Fruit fly (Drosophila melanogaster) whole organism, pupa: Measurements from ENCODE around the gene Sos.

Experiments
- CG10348 ChIP-seq: fragments of 200-800 bp; sonication (Bioruptor generic); IDR thresholded peaks from 2 replicates; pipeline ENCODE4 v1.3.6; 2022; ENCODE audit warnings: missing biosample characterization, missing genetic modification characterization
- CG12605 ChIP-seq: fragments of 200-800 bp; sonication (Bioruptor generic); IDR thresholded peaks from 2 replicates; pipeline ENCODE4 v1.3.6; 2022; ENCODE audit warnings: missing biosample characterization, missing genetic modification characterization
- CG13204 ChIP-seq: fragments of 200-800 bp; sonication (Bioruptor generic); optimal IDR thresholded peaks from 2 replicates; lab custom pipeline; 2018; ENCODE audit warnings: missing biosample characterization, mild to moderate bottlenecking, missing genetic modification characterization, moderate library complexity
- CG14655 ChIP-seq: fragments of 200-800 bp; sonication (Bioruptor generic); optimal IDR thresholded peaks from 3 replicates; lab custom pipeline; 2017; ENCODE audit warnings: mild to moderate bottlenecking, missing biosample characterization, missing genetic modification reagents, missing genetic modification characterization
- CG15710 ChIP-seq: fragments of 200-800 bp; sonication (Bioruptor generic); optimal IDR thresholded peaks from 2 replicates; lab custom pipeline; 2018; ENCODE audit warnings: missing biosample characterization, mild to moderate bottlenecking, missing genetic modification characterization, moderate library complexity
- CG17806 ChIP-seq: fragments of 200-800 bp; sonication (Bioruptor generic); optimal IDR thresholded peaks from 2 replicates; lab custom pipeline; 2018; ENCODE audit warnings: missing biosample characterization, mild to moderate bottlenecking, missing genetic modification characterization, moderate library complexity
- CG32121 ChIP-seq: fragments of 200-800 bp; sonication (Bioruptor generic); IDR thresholded peaks from 2 replicates; pipeline ENCODE4 v1.3.6; 2022; ENCODE audit warnings: missing biosample characterization, missing genetic modification characterization
- CG34367 ChIP-seq: fragments of 200-800 bp; sonication (Bioruptor generic); optimal IDR thresholded peaks from 2 replicates; lab custom pipeline; 2018; ENCODE audit warnings: missing biosample characterization, mild to moderate bottlenecking, missing genetic modification characterization
- CG4496 ChIP-seq: fragments of 200-800 bp; sonication (Bioruptor generic); IDR thresholded peaks from 3 replicates; pipeline ENCODE4 v1.3.6; 2022; ENCODE audit warnings: missing biosample characterization, missing genetic modification characterization
- CG8159 ChIP-seq: fragments of 200-800 bp; sonication (Bioruptor generic); optimal IDR thresholded peaks from 3 replicates; lab custom pipeline; 2018; ENCODE audit warnings: missing biosample characterization, mild to moderate bottlenecking, missing genetic modification characterization, moderate library complexity
- CG8301 ChIP-seq: fragments of 200-800 bp; sonication (Bioruptor generic); optimal IDR thresholded peaks from 2 replicates; lab custom pipeline; 2018; ENCODE audit warnings: missing biosample characterization, mild to moderate bottlenecking, missing genetic modification characterization
- CG9948 ChIP-seq: fragments of 200-800 bp; sonication (Bioruptor generic); optimal IDR thresholded peaks from 2 replicates; lab custom pipeline; 2018; ENCODE audit warnings: missing biosample characterization, mild to moderate bottlenecking, missing genetic modification characterization, moderate library complexity
- D1 ChIP-seq: fragments of 200-800 bp; sonication (Bioruptor generic); optimal IDR thresholded peaks from 2 replicates; lab custom pipeline; 2018; ENCODE audit warnings: missing biosample characterization, mild to moderate bottlenecking, missing genetic modification characterization, moderate library complexity
- EcR ChIP-seq: fragments of 200-800 bp; sonication (Bioruptor generic); optimal IDR thresholded peaks from 3 replicates; lab custom pipeline; 2019; ENCODE audit warnings: missing biosample characterization, missing genetic modification characterization, mild to moderate bottlenecking, moderate library complexity, missing genetic modification reagents
- Ets98B ChIP-seq: fragments of 200-800 bp; sonication (Bioruptor generic); IDR thresholded peaks from 2 replicates; pipeline ENCODE4 v1.3.6; 2022; ENCODE audit warnings: missing biosample characterization, missing genetic modification characterization
- Pif1A ChIP-seq: fragments of 200-800 bp; sonication (Bioruptor generic); optimal IDR thresholded peaks from 3 replicates; lab custom pipeline; 2016; ENCODE audit warnings: missing biosample characterization, missing genetic modification characterization
- Pif1B ChIP-seq: fragments of 200-800 bp; sonication (Bioruptor generic); optimal IDR thresholded peaks from 3 replicates; lab custom pipeline; 2016; ENCODE audit warnings: missing biosample characterization, missing genetic modification characterization
- Snoo ChIP-seq: fragments of 200-800 bp; sonication (Bioruptor generic); optimal IDR thresholded peaks from 3 replicates; lab custom pipeline; 2017; ENCODE audit warnings: missing biosample characterization, mild to moderate bottlenecking, missing genetic modification characterization, inconsistent platforms
- fd96Ca ChIP-seq: fragments of 200-800 bp; sonication (Bioruptor generic); IDR thresholded peaks from 3 replicates; pipeline ENCODE4 v1.3.6; 2022; ENCODE audit warnings: missing biosample characterization, missing genetic modification characterization
- gl ChIP-seq: fragments of 200-800 bp; sonication (Bioruptor generic); optimal IDR thresholded peaks from 2 replicates; lab custom pipeline; 2018; ENCODE audit warnings: missing biosample characterization, mild to moderate bottlenecking, missing genetic modification characterization
- rn ChIP-seq: fragments of 200-800 bp; sonication (Bioruptor generic); IDR thresholded peaks from 2 replicates; pipeline ENCODE4 v1.3.6; 2022; ENCODE audit warnings: missing biosample characterization, missing genetic modification characterization

Gene Sos

DNA sequence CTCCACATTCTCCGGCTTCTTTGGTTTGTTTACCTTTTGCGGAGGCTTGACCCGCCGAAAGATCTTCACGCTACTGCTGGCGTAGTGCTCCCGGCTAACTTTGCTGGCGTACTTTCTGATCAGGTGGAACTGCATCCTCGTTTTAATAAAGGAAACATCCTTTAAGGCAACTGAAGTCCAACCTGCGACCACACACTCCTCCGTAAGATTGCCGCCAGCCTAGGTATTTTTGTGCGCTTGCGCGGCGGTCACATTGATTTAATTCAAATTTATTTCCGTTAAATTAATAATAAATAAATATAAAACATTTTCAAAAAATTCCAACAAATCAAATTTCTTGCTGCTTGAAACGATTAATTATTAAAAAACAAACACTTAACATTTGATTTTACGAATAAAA, 13.9 kb downstream of the Sos start, which contains the start of gene PolG1:
Gene PolG1, minus strand, starts transcription at position 216 of the 400 bp plus-strand sequence.
- no peak for TF ChIP-seq rn (GFP tag; lab: Robert Waterston, UW)
- TF ChIP-seq, all 21 proteins: peak for 0

DNA sequence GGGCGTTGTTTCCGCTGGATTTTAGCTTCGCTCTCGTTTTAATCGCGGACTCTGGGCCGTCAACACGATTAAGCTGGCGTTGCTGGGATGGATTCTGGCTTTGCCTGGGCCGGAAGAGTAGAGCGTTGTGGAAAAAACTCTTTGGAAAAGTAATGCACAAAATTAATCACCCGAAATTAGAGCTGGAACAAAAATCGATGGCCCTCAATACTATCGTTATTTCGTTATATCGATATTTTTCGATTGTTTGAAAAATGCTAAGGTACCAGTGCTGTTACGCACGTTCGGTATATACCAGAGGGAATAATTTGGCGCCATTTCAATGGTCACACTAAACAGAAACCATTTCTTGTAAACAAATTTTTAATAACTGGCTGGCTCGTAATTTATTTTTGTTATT, 15.9 kb downstream of the Sos start, which contains the start of the genes Arpc1 and Orc5:
Gene Arpc1, minus strand, starts transcription at position 202 of the 400 bp plus-strand sequence.
Gene Orc5, plus strand, starts transcription at position 298 of the 400 bp plus-strand sequence.
- no peak for TF ChIP-seq CG17806 (tag; lab: Kevin White, UChicago)
- no peak for TF ChIP-seq CG13204 (GFP tag; lab: Kevin White, UChicago)
- no peak for TF ChIP-seq CG12605 (GFP tag; lab: Robert Waterston, UW)

DNA sequence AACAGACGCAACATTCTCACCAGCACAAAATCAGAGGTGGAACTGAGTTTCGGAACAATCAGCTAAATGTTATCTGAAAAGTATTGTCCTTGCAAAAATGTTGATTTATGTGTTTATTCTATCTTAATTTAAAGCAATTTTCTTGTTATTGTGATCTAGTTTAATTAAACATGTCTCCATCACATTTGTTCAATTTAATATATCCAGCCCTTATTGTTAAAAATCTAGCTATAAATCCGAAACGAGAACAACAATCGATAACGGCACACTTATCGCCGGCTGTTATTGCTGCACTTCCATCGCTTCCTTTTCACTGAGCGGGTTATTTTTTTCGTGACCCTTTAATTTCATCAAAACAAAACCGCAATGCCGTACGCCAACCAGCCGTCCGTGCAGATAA, 19.4 kb downstream of the Sos start, which contains the start of the genes GatC, PolG2 and Polr2C:
Gene GatC, minus strand, starts transcription at position 48 of the 400 bp plus-strand sequence.
Gene PolG2, minus strand, starts transcription at position 48 of the 400 bp plus-strand sequence.
Gene Polr2C, plus strand, starts transcription at position 280 of the 400 bp plus-strand sequence.
- TF ChIP-seq fd96Ca (GFP tag; lab: Robert Waterston, UW) (no peak), CG15710 (peak; percentile 2)

DNA sequence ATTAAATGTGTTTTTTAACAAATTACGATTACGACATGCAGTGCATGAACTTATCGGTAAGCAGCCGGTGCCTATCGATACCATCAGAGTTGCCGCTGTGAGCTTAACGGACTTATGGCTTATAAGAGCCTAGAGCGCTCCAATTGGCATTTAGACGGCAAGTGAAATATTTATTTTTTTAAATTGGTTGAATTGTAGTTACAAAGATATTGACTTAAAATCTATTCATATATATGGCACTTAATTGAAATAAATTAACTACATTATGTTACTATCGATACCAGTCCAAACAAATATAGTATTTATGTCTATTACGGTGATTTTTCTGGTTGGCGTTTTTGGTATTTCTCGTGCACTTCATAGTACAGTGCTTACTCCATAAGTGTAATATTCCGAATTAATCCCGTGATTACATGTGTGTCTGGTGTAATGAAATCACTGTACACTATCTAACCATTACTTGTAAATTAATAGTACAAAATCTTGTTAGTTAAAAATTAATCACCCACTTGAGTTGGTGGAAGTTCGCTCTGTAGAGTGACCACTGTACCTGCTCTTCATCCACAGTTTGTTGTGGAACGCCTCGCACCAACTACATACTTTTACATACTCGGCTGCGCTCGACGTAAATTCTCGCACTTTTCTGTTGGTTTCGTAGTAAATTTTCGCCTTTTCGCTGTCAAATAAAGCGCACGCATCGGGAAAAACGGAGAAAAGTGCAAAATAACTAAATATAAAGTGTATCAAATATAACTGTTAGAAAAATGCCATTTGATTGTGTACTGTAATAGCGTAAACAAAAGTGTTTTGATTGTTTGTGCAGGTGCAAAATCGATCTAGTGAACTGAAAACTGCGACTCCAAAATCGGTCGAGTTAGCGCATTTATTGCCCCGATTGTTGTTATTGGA, 21.6 kb downstream of the Sos start, which contains the start of the genes mRpS23 and CenG1A:
Gene mRpS23, minus strand, starts transcription at position 71 of the 909 bp plus-strand sequence.
Gene CenG1A, plus strand, starts transcription at position 563 of the 909 bp plus-strand sequence.
- TF ChIP-seq CG34367, result peak; percentile 100
- TF ChIP-seq rn (GFP tag; lab: Robert Waterston, UW), result peak; percentile 100
- peak; percentile 100 for TF ChIP-seq CG32121 (GFP tag; lab: Robert Waterston, UW)
- TF ChIP-seq D1 (tag; lab: Kevin White, UChicago), result no peak
- peak; percentile 100 for TF ChIP-seq CG17806 (tag; lab: Kevin White, UChicago)
- TF ChIP-seq Pif1B (GFP tag; lab: Kevin White, UChicago), result peak; percentile 100
- peak; percentile 100 for TF ChIP-seq Ets98B (GFP tag; lab: Robert Waterston, UW)
- peak; percentile 100 for TF ChIP-seq CG8159 (tag; lab: Kevin White, UChicago)
- peak; percentile 100 for TF ChIP-seq Snoo (tag; lab: Kevin White, UChicago)
- peak; percentile 100 for TF ChIP-seq gl (tag; lab: Kevin White, UChicago)
- no peak for TF ChIP-seq CG13204 (GFP tag; lab: Kevin White, UChicago)
- TF ChIP-seq CG12605 (GFP tag; lab: Robert Waterston, UW), result peak; percentile 100
- TF ChIP-seq CG10348, result peak; percentile 99
- TF ChIP-seq CG14655 (GFP tag; lab: Kevin White, UChicago), result peak; percentile 100
- peak; percentile 100 for TF ChIP-seq fd96Ca (GFP tag; lab: Robert Waterston, UW)
- peak; percentile 100 for TF ChIP-seq Pif1A
- TF ChIP-seq EcR (GFP tag; lab: Kevin White, UChicago), result peak; percentile 67
- peak; percentile 100 for TF ChIP-seq CG15710
- peak; percentile 100 for TF ChIP-seq CG9948 (tag; lab: Kevin White, UChicago)
- peak; percentile 100 for TF ChIP-seq CG8301
- peak; percentile 100 for TF ChIP-seq CG4496 (GFP tag; lab: Robert Waterston, UW)

DNA sequence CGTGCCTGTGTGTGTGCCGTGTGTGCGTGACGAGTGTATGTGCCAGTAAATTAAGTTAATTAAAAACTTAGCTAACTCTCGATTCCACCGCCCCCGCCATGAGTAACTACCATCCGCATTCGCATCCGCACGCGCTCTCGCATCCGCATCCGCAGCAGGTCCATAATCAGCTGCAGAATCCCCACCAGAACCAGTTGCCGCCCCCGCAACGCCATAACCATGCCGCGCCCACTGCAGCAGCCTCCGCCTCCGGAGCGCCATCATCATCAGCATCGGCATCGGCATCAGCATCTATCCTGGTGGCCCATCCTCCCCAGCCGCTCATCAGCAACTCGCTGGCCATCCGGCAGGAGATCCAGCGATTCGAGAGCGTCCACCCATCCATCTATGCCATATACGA, 22.3 kb downstream of the Sos start:
- no peak for TF ChIP-seq CG13204 (GFP tag; lab: Kevin White, UChicago)
- no peak for TF ChIP-seq CG9948 (tag; lab: Kevin White, UChicago)
- TF ChIP-seq D1 (tag; lab: Kevin White, UChicago), result no peak
- TF ChIP-seq CG12605 (GFP tag; lab: Robert Waterston, UW), result no peak
- TF ChIP-seq CG14655 (GFP tag; lab: Kevin White, UChicago), result no peak
- TF ChIP-seq CG8159 (tag; lab: Kevin White, UChicago), result no peak
- no peak for TF ChIP-seq Pif1A
- TF ChIP-seq fd96Ca (GFP tag; lab: Robert Waterston, UW), result no peak
- no peak for TF ChIP-seq CG4496 (GFP tag; lab: Robert Waterston, UW)
- TF ChIP-seq Pif1B (GFP tag; lab: Kevin White, UChicago), result no peak
- TF ChIP-seq CG10348, result no peak
- no peak for TF ChIP-seq CG17806 (tag; lab: Kevin White, UChicago)
- no peak for TF ChIP-seq Snoo (tag; lab: Kevin White, UChicago)
- TF ChIP-seq CG34367, result no peak
- TF ChIP-seq rn (GFP tag; lab: Robert Waterston, UW), result no peak
- no peak for TF ChIP-seq CG32121 (GFP tag; lab: Robert Waterston, UW)
- no peak for TF ChIP-seq EcR (GFP tag; lab: Kevin White, UChicago)
- TF ChIP-seq Ets98B (GFP tag; lab: Robert Waterston, UW), result no peak

DNA sequence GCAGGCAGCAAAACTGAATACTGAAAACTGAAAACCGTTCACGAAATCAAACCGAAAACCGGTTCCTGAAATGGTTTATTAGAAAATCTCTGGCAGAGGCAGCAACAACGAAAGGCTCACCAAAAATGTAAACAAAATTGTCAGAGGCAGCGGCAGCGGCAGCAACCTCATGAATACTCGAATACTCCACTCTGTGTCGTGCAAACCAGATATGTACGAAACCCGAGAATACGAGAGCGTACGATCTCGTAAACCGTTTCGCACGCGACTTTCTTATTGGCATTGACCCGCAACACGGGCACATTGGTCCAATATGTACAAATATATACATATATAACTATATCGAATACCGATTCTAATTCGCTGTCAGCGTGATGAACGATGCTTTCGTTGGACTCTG, 24.0 kb downstream of the Sos start:
- TF ChIP-seq CG14655 (GFP tag; lab: Kevin White, UChicago), result no peak
- no peak for TF ChIP-seq Pif1A
- TF ChIP-seq, all 21 proteins: peak for 0
